Fruit fly (Drosophila melanogaster) whole organism: ENCODE data around the gene Tim8.

Source experiments
- CG8478 ChIP-seq: fragments of >200 bp; optimal IDR thresholded peaks from 2 replicates; lab custom pipeline; 2018; ENCODE audit warnings: inconsistent platforms
- Dll ChIP-seq: fragments of >200 bp; optimal IDR thresholded peaks from 2 replicates; lab custom pipeline; 2017
- EcR ChIP-seq, 2 experiments: fragments of >200 bp; optimal IDR thresholded peaks; 2 replicates each; lab custom pipeline; 2017; ENCODE audit warnings: missing biosample characterization in 2 of 2, missing genetic modification characterization in 2 of 2, missing genetic modification reagents in 2 of 2
- pan ChIP-seq: fragments of >200 bp; optimal IDR thresholded peaks from 2 replicates; lab custom pipeline; 2017
- psq ChIP-seq: fragments of >200 bp; optimal IDR thresholded peaks from 2 replicates; lab custom pipeline; 2017
- usp ChIP-seq: fragments of >200 bp; optimal IDR thresholded peaks from 2 replicates; lab custom pipeline; 2017; ENCODE audit warnings: missing biosample characterization, missing genetic modification characterization, mixed read lengths

DNA sequence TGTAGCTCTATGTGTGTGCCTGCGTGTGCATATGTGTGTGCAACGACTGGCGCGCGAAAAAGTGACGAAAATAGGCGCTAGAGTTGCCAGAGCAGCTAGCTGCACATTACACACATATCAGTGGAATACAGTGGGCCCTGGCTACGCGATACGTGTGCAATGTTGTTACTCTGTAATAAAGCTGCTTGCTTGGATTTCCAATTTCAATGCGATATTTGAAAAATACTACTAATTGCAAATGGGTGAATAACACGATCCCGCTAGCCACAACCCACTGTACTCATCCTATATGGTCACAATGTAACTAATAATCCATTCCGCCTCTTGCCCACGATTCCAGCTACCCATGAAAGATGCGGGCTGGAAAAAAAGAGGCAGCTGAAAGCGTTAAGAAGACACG is 16.9 kb upstream of the Tim8 start:
- TF ChIP-seq usp, result no peak
- no peak for TF ChIP-seq EcR (GFP tag; optimal IDR thresholded peaks at IDR 0.05; lab: Kevin White, UChicago)
- no peak for TF ChIP-seq psq (lab: Kevin White, UChicago)
- TF ChIP-seq CG8478 (lab: Kevin White, UChicago), result no peak
- no peak for TF ChIP-seq pan (lab: Kevin White, UChicago)
- TF ChIP-seq Dll, result no peak
